Fruit fly (Drosophila melanogaster) whole organism, wandering third instar larva: ENCODE data around the gene AlkB.

Experiments used
- Abd-B ChIP-seq: fragments of >200 bp; optimal IDR thresholded peaks from 2 replicates; lab custom pipeline; 2017; ENCODE audit warnings: missing biosample characterization, missing genetic modification characterization
- CG32264 ChIP-seq: fragments of 200-800 bp; sonication (Bioruptor generic); optimal IDR thresholded peaks from 2 replicates; lab custom pipeline; 2016; ENCODE audit warnings: missing biosample characterization, missing genetic modification characterization
- CG9705 ChIP-seq: fragments of 200-800 bp; sonication (Bioruptor generic); optimal IDR thresholded peaks from 2 replicates; lab custom pipeline; 2018; ENCODE audit warnings: missing biosample characterization, mild to moderate bottlenecking, missing genetic modification characterization
- CrebA ChIP-seq: fragments of 200-800 bp; sonication (Bioruptor generic); optimal IDR thresholded peaks from 2 replicates; lab custom pipeline; 2016; ENCODE audit warnings: missing biosample characterization, mild to moderate bottlenecking, missing genetic modification characterization, borderline replicate concordance
- Dfd ChIP-seq: fragments of >200 bp; optimal IDR thresholded peaks from 2 replicates; lab custom pipeline; 2017; ENCODE audit warnings: missing biosample characterization, missing genetic modification characterization
- Dif ChIP-seq: fragments of 200-275, 200-300 bp; sonication (Bioruptor generic); optimal IDR thresholded peaks from 2 replicates; lab custom pipeline; 2018; ENCODE audit warnings: missing biosample characterization, missing genetic modification characterization; ENCODE audit not compliant: partially characterized antibody
- GATAd ChIP-seq: sonication (Bioruptor generic); optimal IDR thresholded peaks from 2 replicates; lab custom pipeline; 2016; ENCODE audit warnings: missing biosample characterization, missing genetic modification characterization
- HLH106 ChIP-seq: fragments of 200-800 bp; optimal IDR thresholded peaks from 3 replicates; lab custom pipeline; 2019; ENCODE audit warnings: missing biosample characterization, mild to moderate bottlenecking, missing genetic modification characterization, moderate library complexity
- Hnf4 ChIP-seq: fragments of 200-800 bp; sonication (Bioruptor generic); optimal IDR thresholded peaks from 2 replicates; lab custom pipeline; 2016; ENCODE audit warnings: missing biosample characterization, mild to moderate bottlenecking, missing genetic modification characterization
- Hr78 ChIP-seq: fragments of >200 bp; optimal IDR thresholded peaks from 2 replicates; lab custom pipeline; 2017; ENCODE audit warnings: missing biosample characterization, missing genetic modification characterization
- Hr83 ChIP-seq: fragments of 200-300 bp; sonication (Bioruptor generic); optimal IDR thresholded peaks from 2 replicates; lab custom pipeline; 2016; ENCODE audit warnings: missing biosample characterization, mild to moderate bottlenecking, missing genetic modification characterization, moderate library complexity; ENCODE audit not compliant: poor library complexity, severe bottlenecking
- Jra ChIP-seq: sonication (Bioruptor generic); optimal IDR thresholded peaks from 2 replicates; lab custom pipeline; 2016; ENCODE audit warnings: missing biosample characterization, missing genetic modification characterization
- Mio ChIP-seq: sonication (Bioruptor generic); optimal IDR thresholded peaks from 2 replicates; lab custom pipeline; 2016; ENCODE audit warnings: missing biosample characterization, missing genetic modification characterization
- Myc ChIP-seq: fragments of >200 bp; optimal IDR thresholded peaks from 2 replicates; lab custom pipeline; 2017
- N ChIP-seq: fragments of >200 bp; optimal IDR thresholded peaks from 2 replicates; lab custom pipeline; 2018; ENCODE audit warnings: missing biosample characterization, missing external identifiers, missing genetic modification characterization
- OdsH ChIP-seq: fragments of 200-800 bp; sonication (Bioruptor generic); optimal IDR thresholded peaks from 2 replicates; lab custom pipeline; 2016; ENCODE audit warnings: missing biosample characterization, mild to moderate bottlenecking, missing genetic modification characterization
- Rel ChIP-seq, 2 experiments: fragments of 200-800 bp; sonication (Bioruptor generic) in 1 of 2; optimal IDR thresholded peaks; 2 replicates in 1 of 2; 3 replicates in 1 of 2; lab custom pipeline; 2016 to 2019; ENCODE audit warnings: mild to moderate bottlenecking in 2 of 2, missing biosample characterization in 2 of 2, missing genetic modification characterization in 2 of 2, moderate library complexity in 1 of 2
- Sp1 ChIP-seq: fragments of 200-800 bp; sonication (Bioruptor generic); optimal IDR thresholded peaks from 3 replicates; lab custom pipeline; 2019; ENCODE audit warnings: missing biosample characterization, mild to moderate bottlenecking, missing genetic modification characterization, moderate library complexity
- Vsx2 ChIP-seq: fragments of 200-300, 225-300 bp; sonication (Bioruptor generic); optimal IDR thresholded peaks from 2 replicates; lab custom pipeline; 2018; ENCODE audit warnings: missing biosample characterization, missing genetic modification characterization; ENCODE audit not compliant: partially characterized antibody
- br ChIP-seq: fragments of 200-800 bp; sonication (Bioruptor generic); optimal IDR thresholded peaks from 2 replicates; lab custom pipeline; 2016; ENCODE audit warnings: missing biosample characterization, missing genetic modification characterization
- brk ChIP-seq: fragments of 200-800 bp; sonication (Bioruptor generic); optimal IDR thresholded peaks from 2 replicates; lab custom pipeline; 2016; ENCODE audit warnings: missing biosample characterization, mild to moderate bottlenecking, missing genetic modification characterization
- dl ChIP-seq, 2 experiments: fragments of 175-275, 200-275 bp in 1 of 2; fragments of 200-275 bp in 1 of 2; sonication (Bioruptor generic); optimal IDR thresholded peaks; lab custom pipeline; 2018; ENCODE audit warnings: mild to moderate bottlenecking in 2 of 2, missing biosample characterization in 2 of 2, missing genetic modification characterization in 2 of 2, moderate library complexity in 2 of 2; ENCODE audit not compliant: partially characterized antibody in 2 of 2, insufficient read depth in 1 of 2
- dmrt93B ChIP-seq: fragments of 200-800 bp; sonication (Bioruptor generic); optimal IDR thresholded peaks from 2 replicates; lab custom pipeline; 2018; ENCODE audit warnings: missing biosample characterization, mild to moderate bottlenecking, missing genetic modification characterization
- dsf ChIP-seq: sonication (Bioruptor generic); optimal IDR thresholded peaks from 2 replicates; lab custom pipeline; 2016; ENCODE audit warnings: missing biosample characterization, missing genetic modification characterization, borderline replicate concordance
- ey ChIP-seq: fragments of 200-800 bp; sonication (Bioruptor generic); optimal IDR thresholded peaks from 2 replicates; lab custom pipeline; 2016; ENCODE audit warnings: missing biosample characterization, missing genetic modification characterization
- foxo ChIP-seq, 2 experiments: fragments of 200-800 bp; sonication (Bioruptor generic); optimal IDR thresholded peaks; 2 replicates in 1 of 2; 3 replicates in 1 of 2; lab custom pipeline; 2016 to 2017; ENCODE audit warnings: missing biosample characterization in 2 of 2, missing genetic modification characterization in 2 of 2
- fru ChIP-seq: fragments of 200-800 bp; sonication (Bioruptor generic); optimal IDR thresholded peaks from 3 replicates; lab custom pipeline; 2016; ENCODE audit warnings: missing biosample characterization, mild to moderate bottlenecking, missing genetic modification characterization
- h ChIP-seq: fragments of 200-800 bp; sonication (Bioruptor generic); optimal IDR thresholded peaks from 3 replicates; lab custom pipeline; 2016; ENCODE audit warnings: missing biosample characterization, mild to moderate bottlenecking, missing genetic modification characterization
- jim ChIP-seq: fragments of 175-275, 200-325 bp; sonication (Bioruptor generic); optimal IDR thresholded peaks from 2 replicates; lab custom pipeline; 2016; ENCODE audit warnings: missing biosample characterization, mild to moderate bottlenecking, missing genetic modification characterization
- lola ChIP-seq: fragments of >200 bp; optimal IDR thresholded peaks from 2 replicates; lab custom pipeline; 2017; ENCODE audit warnings: missing biosample characterization, missing genetic modification characterization
- pan ChIP-seq: fragments of >200 bp; optimal IDR thresholded peaks from 2 replicates; lab custom pipeline; 2017
- psq ChIP-seq: fragments of 200-800 bp; sonication (Bioruptor generic); optimal IDR thresholded peaks from 3 replicates; lab custom pipeline; 2017; ENCODE audit warnings: missing biosample characterization, mild to moderate bottlenecking, missing genetic modification characterization, moderate library complexity
- rgr ChIP-seq: fragments of 200-800 bp; sonication (Bioruptor generic); optimal IDR thresholded peaks from 3 replicates; lab custom pipeline; 2016; ENCODE audit warnings: missing biosample characterization, mild to moderate bottlenecking, missing genetic modification characterization
- sage ChIP-seq: fragments of 200-800 bp; sonication (Bioruptor generic); optimal IDR thresholded peaks from 2 replicates; lab custom pipeline; 2016; ENCODE audit warnings: missing biosample characterization, mild to moderate bottlenecking, missing genetic modification characterization
- sv ChIP-seq: fragments of 200-800 bp; sonication (Bioruptor generic); optimal IDR thresholded peaks from 3 replicates; lab custom pipeline; 2016; ENCODE audit warnings: missing biosample characterization, missing genetic modification characterization
- tai ChIP-seq: sonication (Bioruptor generic); optimal IDR thresholded peaks from 2 replicates; lab custom pipeline; 2016; ENCODE audit warnings: missing biosample characterization, missing genetic modification characterization
- usp ChIP-seq: fragments of >200 bp; optimal IDR thresholded peaks from 2 replicates; lab custom pipeline; 2017; ENCODE audit warnings: missing biosample characterization, missing genetic modification characterization
- woc ChIP-seq: sonication (Bioruptor generic); optimal IDR thresholded peaks from 2 replicates; lab custom pipeline; 2016; ENCODE audit warnings: missing biosample characterization, mild to moderate bottlenecking, missing genetic modification characterization

Gene AlkB

DNA sequence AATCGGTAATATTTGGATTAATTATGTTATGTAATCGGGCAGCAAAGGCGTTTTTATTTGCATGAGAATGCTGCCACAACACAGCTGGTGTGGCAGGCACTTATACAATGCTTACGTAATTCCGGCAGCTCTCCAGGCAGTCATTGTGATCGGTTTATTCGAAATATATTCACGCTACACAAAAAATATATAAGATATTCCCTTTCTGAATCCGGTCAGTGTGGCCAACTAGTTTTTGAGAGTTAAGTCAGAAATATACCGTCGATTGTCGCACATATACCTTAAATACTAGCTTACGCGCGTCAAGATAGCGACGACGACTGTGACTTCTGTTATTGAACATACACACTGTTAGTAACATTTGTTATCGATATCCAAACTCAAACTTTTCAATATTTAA is 10.3 kb downstream of the AlkB start, which contains the start of gene sun:
TSS of gene sun (minus strand) at position 238 of the 400 bp plus-strand sequence.
- no peak for TF ChIP-seq Vsx2 (GFP tag; lab: Kevin White, UChicago)
- TF ChIP-seq Rel (GFP tag; optimal IDR thresholded peaks at IDR 0.05; lab: Kevin White, UChicago) = no peak
- TF ChIP-seq Rel (tag; optimal IDR thresholded peaks at IDR 0.05; lab: Kevin White, UChicago) = peak; percentile 38

- TF ChIP-seq rgr (GFP tag; lab: Kevin White, UChicago) (peak; percentile 17), lola (no peak), dmrt93B (GFP tag; lab: Kevin White, UChicago) (no peak), Mio (GFP tag; lab: Kevin White, UChicago) (no peak), Jra (GFP tag; lab: Kevin White, UChicago) (peak; percentile 64), pan (lab: Kevin White, UChicago) (no peak), Dfd (GFP tag; lab: Kevin White, UChicago) (no peak), jim (GFP tag; lab: Kevin White, UChicago) (no peak), Rel (GFP tag; optimal IDR thresholded peaks at IDR 0.05; lab: Kevin White, UChicago) (no peak), Rel (tag; optimal IDR thresholded peaks at IDR 0.05; lab: Kevin White, UChicago) (peak; percentile 19), Hr78 (GFP tag; lab: Kevin White, UChicago) (peak; percentile 51), br (GFP tag; lab: Kevin White, UChicago) (no peak), fru (GFP tag; lab: Kevin White, UChicago) (peak; percentile 83), dl (GFP tag; optimal IDR thresholded peaks at IDR 0.05; lab: Kevin White, UChicago; ENCODE audit: insufficient read depth in 1 of 2, partially characterized antibody in 2 of 2) (no peak), CG9705 (GFP tag; lab: Kevin White, UChicago) (peak; percentile 21), Hnf4 (GFP tag; lab: Kevin White, UChicago) (peak; percentile 52), h (GFP tag; lab: Kevin White, UChicago) (peak; percentile 54), CG32264 (GFP tag; lab: Kevin White, UChicago) (no peak), Sp1 (no peak), Abd-B (GFP tag; lab: Kevin White, UChicago) (no peak), sage (GFP tag; lab: Kevin White, UChicago) (no peak), usp (GFP tag; lab: Kevin White, UChicago) (no peak), OdsH (GFP tag; lab: Kevin White, UChicago) (no peak), N (peak; percentile 30), foxo (GFP tag; optimal IDR thresholded peaks at IDR 0.05; lab: Kevin White, UChicago) (peak in 1 of 2 experiments; percentile 86), ey (GFP tag; lab: Kevin White, UChicago) (peak; percentile 69), Dif (GFP tag; lab: Kevin White, UChicago) (no peak), Hr83 (no peak), Vsx2 (GFP tag; lab: Kevin White, UChicago) (no peak), CrebA (GFP tag; lab: Kevin White, UChicago) (no peak), woc (peak; percentile 81), dsf (GFP tag; lab: Kevin White, UChicago) (no peak), GATAd (GFP tag; lab: Kevin White, UChicago) (no peak), sv (GFP tag; lab: Kevin White, UChicago) (peak; percentile 46), HLH106 (tag; lab: Kevin White, UChicago) (peak; percentile 85), Myc (peak; percentile 31), brk (no peak), psq (peak; percentile 36), tai (GFP tag; lab: Kevin White, UChicago) (no peak)
Measured at dm6 chrX:15844139-15844538, 15.1 kb downstream of the AlkB start, which contains the start of the genes ArgRS and CG8578. ArgRS (minus strand) TSS chrX:15844145. CG8578 (plus strand) TSS chrX:15844476.

DNA sequence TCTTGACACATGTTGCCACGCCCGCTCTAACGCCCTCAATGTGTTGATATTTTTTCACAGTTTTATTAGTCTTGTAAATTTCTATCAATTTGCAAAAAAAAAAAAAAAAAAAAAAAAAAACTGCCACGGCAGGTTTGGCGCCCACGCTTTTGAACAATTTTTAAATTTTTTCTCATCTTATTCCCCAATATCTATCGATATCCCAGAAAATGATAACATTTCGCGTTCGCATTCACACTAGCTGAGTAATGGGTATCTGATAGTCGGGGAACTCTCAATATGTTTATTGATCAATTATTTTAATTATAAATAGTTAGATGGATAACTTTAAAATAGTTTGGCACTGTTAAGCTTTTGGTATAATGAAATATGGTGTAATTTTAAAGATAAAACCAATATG is 17.9 kb downstream of the AlkB start:
- TF ChIP-seq sage (GFP tag; lab: Kevin White, UChicago) (no peak), dsf (GFP tag; lab: Kevin White, UChicago) (no peak), sv (GFP tag; lab: Kevin White, UChicago) (no peak), foxo (GFP tag; optimal IDR thresholded peaks at IDR 0.05; lab: Kevin White, UChicago) (no peak), h (GFP tag; lab: Kevin White, UChicago) (no peak), jim (GFP tag; lab: Kevin White, UChicago) (no peak), lola (no peak), ey (GFP tag; lab: Kevin White, UChicago) (no peak), N (no peak), br (GFP tag; lab: Kevin White, UChicago) (no peak), woc (no peak), dmrt93B (GFP tag; lab: Kevin White, UChicago) (no peak), Dfd (GFP tag; lab: Kevin White, UChicago) (no peak), Hnf4 (GFP tag; lab: Kevin White, UChicago) (no peak), usp (GFP tag; lab: Kevin White, UChicago) (no peak)
